Fruit fly (Drosophila melanogaster) whole organism, embryonic: ENCODE results near the gene Uba5.
A peak's percentile ranks its signal among the peaks of the same experiment; 100 is the strongest.

Experiments used
- Atf6 ChIP-seq: fragments of 200-800 bp; sonication (Bioruptor generic); IDR thresholded peaks from 2 replicates; pipeline ENCODE4 v1.3.6; 2022; ENCODE audit warnings: missing biosample characterization, missing genetic modification characterization
- CG10543 ChIP-seq: fragments of 200-800 bp; sonication (Bioruptor generic); optimal IDR thresholded peaks from 3 replicates; lab custom pipeline; 2017; ENCODE audit warnings: missing biosample characterization, mild to moderate bottlenecking, missing genetic modification characterization, moderate library complexity
- CG11560 ChIP-seq: fragments of 200-800 bp; sonication (Bioruptor generic); IDR thresholded peaks from 3 replicates; pipeline ENCODE4 v1.3.6; 2022; ENCODE audit warnings: missing biosample characterization, missing genetic modification characterization
- CG11695 ChIP-seq: fragments of 200-800 bp; sonication (Bioruptor generic); IDR thresholded peaks from 3 replicates; pipeline ENCODE4 v1.3.6; 2022; ENCODE audit warnings: missing biosample characterization, missing genetic modification characterization
- CG11696 ChIP-seq: fragments of 200-800 bp; sonication (Bioruptor generic); IDR thresholded peaks from 2 replicates; pipeline ENCODE4 v1.3.6; 2022; ENCODE audit warnings: missing biosample characterization, missing genetic modification characterization
- CG12769 ChIP-seq: fragments of 200-800 bp; sonication (Bioruptor generic); optimal IDR thresholded peaks from 2 replicates; lab custom pipeline; 2019; ENCODE audit warnings: missing biosample characterization, mild to moderate bottlenecking, missing genetic modification characterization, moderate library complexity
- CG13296 ChIP-seq: fragments of 200-800 bp; sonication (Bioruptor generic); optimal IDR thresholded peaks from 3 replicates; lab custom pipeline; 2018; ENCODE audit warnings: missing biosample characterization, mild to moderate bottlenecking, missing genetic modification characterization
- CG14667 ChIP-seq: fragments of 200-800 bp; sonication (Bioruptor generic); IDR thresholded peaks from 2 replicates; pipeline ENCODE4 v1.3.6; 2022; ENCODE audit warnings: missing biosample characterization, missing genetic modification characterization
- CG1647 ChIP-seq: fragments of 200-800 bp; sonication (Bioruptor generic); optimal IDR thresholded peaks from 3 replicates; lab custom pipeline; 2016; ENCODE audit warnings: missing biosample characterization, missing genetic modification characterization
- CG16813 ChIP-seq: fragments of 200-800 bp; sonication (Bioruptor generic); IDR thresholded peaks from 3 replicates; pipeline ENCODE4 v1.3.6; 2022; ENCODE audit warnings: missing biosample characterization, missing genetic modification characterization; ENCODE audit not compliant: partially characterized antibody
- CG17568 ChIP-seq: fragments of 200-800 bp; sonication (Bioruptor generic); optimal IDR thresholded peaks from 2 replicates; lab custom pipeline; 2018; ENCODE audit warnings: missing biosample characterization, mild to moderate bottlenecking, missing genetic modification characterization, moderate library complexity
- CG1792 ChIP-seq: fragments of 200-800 bp; sonication (Bioruptor generic); optimal IDR thresholded peaks from 2 replicates; lab custom pipeline; 2016; ENCODE audit warnings: missing biosample characterization, missing genetic modification characterization
- CG2116 ChIP-seq: fragments of 200-800 bp; sonication (Bioruptor generic); optimal IDR thresholded peaks from 3 replicates; lab custom pipeline; 2018; ENCODE audit warnings: missing biosample characterization, mild to moderate bottlenecking, missing genetic modification characterization
- CG3407 ChIP-seq: fragments of 200-800 bp; sonication (Bioruptor generic); optimal IDR thresholded peaks from 2 replicates; lab custom pipeline; 2018; ENCODE audit warnings: missing biosample characterization, mild to moderate bottlenecking, missing genetic modification characterization
- CG4730 ChIP-seq: fragments of 200-800 bp; sonication (Bioruptor generic); IDR thresholded peaks from 2 replicates; pipeline ENCODE4 v1.3.6; 2022; ENCODE audit warnings: missing biosample characterization, missing genetic modification characterization
- CG6683 ChIP-seq: fragments of 200-800 bp; sonication (Bioruptor generic); optimal IDR thresholded peaks from 2 replicates; lab custom pipeline; 2017; ENCODE audit warnings: missing biosample characterization, mild to moderate bottlenecking, missing genetic modification characterization, missing genetic modification reagents
- CG7372 ChIP-seq: fragments of 200-800 bp; sonication (Bioruptor generic); IDR thresholded peaks from 2 replicates; pipeline ENCODE4 v1.3.6; 2022; ENCODE audit warnings: missing biosample characterization, missing genetic modification characterization
- CG8924 ChIP-seq: fragments of 200-800 bp; optimal IDR thresholded peaks from 3 replicates; lab custom pipeline; 2019; ENCODE audit warnings: missing biosample characterization, mild to moderate bottlenecking, missing genetic modification characterization, moderate library complexity
- E2f2 ChIP-seq: fragments of 200-800 bp; sonication (Bioruptor generic); IDR thresholded peaks from 2 replicates; pipeline ENCODE4 v1.3.6; 2022; ENCODE audit warnings: missing biosample characterization, missing genetic modification characterization
- ERR ChIP-seq: fragments of 200-800 bp; sonication (Bioruptor generic); optimal IDR thresholded peaks from 2 replicates; lab custom pipeline; 2016; ENCODE audit warnings: missing biosample characterization, missing genetic modification characterization
- Ets65A ChIP-seq: fragments of 200-800 bp; sonication (Bioruptor generic); peaks from one replicate; lab custom pipeline; 2016; ENCODE audit warnings: missing biosample characterization, missing genetic modification characterization
- Gug ChIP-seq: fragments of 200-800 bp; sonication (Bioruptor generic); IDR thresholded peaks from 4 replicates; pipeline ENCODE4 v1.3.6; 2022; ENCODE audit warnings: missing biosample characterization, missing genetic modification characterization
- H15 ChIP-seq: fragments of 200-800 bp; sonication (Bioruptor generic); IDR thresholded peaks from 3 replicates; pipeline ENCODE4 v1.3.6; 2022; ENCODE audit warnings: missing biosample characterization, missing genetic modification characterization
- MBD-R2 ChIP-seq: fragments of 200-800 bp; sonication (Bioruptor generic); IDR thresholded peaks from 2 replicates; pipeline ENCODE4 v1.3.6; 2022; ENCODE audit warnings: missing biosample characterization, missing genetic modification characterization
- Mad ChIP-seq: fragments of 200-800 bp; sonication (Bioruptor generic); optimal IDR thresholded peaks from 2 replicates; lab custom pipeline; 2016; ENCODE audit warnings: missing biosample characterization, missing genetic modification characterization
- NC2β ChIP-seq: fragments of 200-800 bp; sonication (Bioruptor generic); optimal IDR thresholded peaks from 2 replicates; lab custom pipeline; 2016; ENCODE audit warnings: missing biosample characterization, missing genetic modification characterization
- NFAT ChIP-seq: fragments of 200-800 bp; sonication (Bioruptor generic); IDR thresholded peaks from 2 replicates; pipeline ENCODE4 v1.3.6; 2022; ENCODE audit warnings: missing biosample characterization, missing genetic modification characterization
- ase ChIP-seq: fragments of 200-800 bp; sonication (Bioruptor generic); IDR thresholded peaks from 3 replicates; pipeline ENCODE4 v1.3.6; 2022; ENCODE audit warnings: missing biosample characterization, missing genetic modification characterization
- bbx ChIP-seq: fragments of 200-800 bp; sonication (Bioruptor generic); IDR thresholded peaks from 2 replicates; pipeline ENCODE4 v1.3.6; 2022; ENCODE audit warnings: missing biosample characterization, missing genetic modification characterization; ENCODE audit not compliant: partially characterized antibody
- bowl ChIP-seq: fragments of 200-800 bp; sonication (Bioruptor generic); IDR thresholded peaks from 2 replicates; pipeline ENCODE4 v1.3.6; 2022; ENCODE audit warnings: missing biosample characterization, missing genetic modification characterization
- bsh ChIP-seq, 2 experiments: fragments of 200-800 bp; sonication (Bioruptor generic); optimal IDR thresholded peaks; 2 replicates each; lab custom pipeline; 2017 to 2018; ENCODE audit warnings: mild to moderate bottlenecking in 2 of 2, missing biosample characterization in 2 of 2, missing genetic modification characterization in 2 of 2, moderate library complexity in 1 of 2
- btn ChIP-seq: fragments of 200-800 bp; sonication (Bioruptor generic); optimal IDR thresholded peaks from 2 replicates; lab custom pipeline; 2016; ENCODE audit warnings: missing biosample characterization, missing genetic modification characterization
- cato ChIP-seq: fragments of 200-800 bp; sonication (Bioruptor generic); optimal IDR thresholded peaks from 2 replicates; lab custom pipeline; 2016; ENCODE audit warnings: missing biosample characterization, missing genetic modification characterization, borderline replicate concordance
- crp ChIP-seq, 2 experiments: fragments of 200-800 bp; sonication (Bioruptor generic); optimal IDR thresholded peaks; 2 replicates in 1 of 2; 3 replicates in 1 of 2; lab custom pipeline; 2017; ENCODE audit warnings: missing biosample characterization in 2 of 2, missing genetic modification characterization in 2 of 2, mild to moderate bottlenecking in 1 of 2, moderate library complexity in 1 of 2
- dati ChIP-seq: fragments of 200-800 bp; sonication (Bioruptor generic); IDR thresholded peaks from 2 replicates; pipeline ENCODE4 v1.3.6; 2022; ENCODE audit warnings: missing biosample characterization, missing genetic modification characterization
- dimm ChIP-seq: fragments of 200-800 bp; sonication (Bioruptor generic); IDR thresholded peaks from 2 replicates; pipeline ENCODE4 v1.3.6; 2022; ENCODE audit warnings: missing biosample characterization, missing genetic modification characterization
- en ChIP-seq: fragments of 200-800 bp; sonication (Bioruptor generic); optimal IDR thresholded peaks from 2 replicates; lab custom pipeline; 2016; ENCODE audit warnings: missing biosample characterization, missing genetic modification characterization
- esg ChIP-seq: fragments of 200-800 bp; sonication (Bioruptor generic); conservative IDR thresholded peaks from 2 replicates; pipeline ENCODE4 v1.3.6; 2022; ENCODE audit warnings: missing biosample characterization, missing genetic modification characterization
- gce ChIP-seq: fragments of 200-800 bp; sonication (Bioruptor generic); IDR thresholded peaks from 3 replicates; pipeline ENCODE4 v1.3.6; 2022; ENCODE audit warnings: missing biosample characterization, missing genetic modification characterization
- knrl ChIP-seq: fragments of 200-800 bp; sonication (Bioruptor generic); IDR thresholded peaks from 3 replicates; pipeline ENCODE4 v1.3.6; 2022; ENCODE audit warnings: missing biosample characterization, missing genetic modification characterization; ENCODE audit not compliant: partially characterized antibody
- lov ChIP-seq, 2 experiments: fragments of 200-800 bp in 1 of 2; fragments of >200 bp in 1 of 2; sonication (Bioruptor generic) in 1 of 2; IDR thresholded peaks in 1 of 2; optimal IDR thresholded peaks in 1 of 2; 2 replicates in 1 of 2; 3 replicates in 1 of 2; pipeline versions ENCODE4 v1.3.6 to Lab custom; 2017 to 2022; ENCODE audit warnings: missing biosample characterization in 1 of 2, missing genetic modification characterization in 1 of 2
- pum ChIP-seq: fragments of 200-800 bp; sonication (Bioruptor generic); optimal IDR thresholded peaks from 2 replicates; lab custom pipeline; 2016; ENCODE audit warnings: missing biosample characterization, missing genetic modification characterization
- rib ChIP-seq: fragments of 200-800 bp; sonication (Bioruptor generic); IDR thresholded peaks from 2 replicates; pipeline ENCODE4 v1.3.6; 2022; ENCODE audit warnings: missing biosample characterization, missing genetic modification characterization
- sens ChIP-seq: fragments of 200-800 bp; sonication (Bioruptor generic); peaks from one replicate; lab custom pipeline; 2016; ENCODE audit warnings: missing biosample characterization, missing genetic modification characterization
- tap ChIP-seq: fragments of 200-800 bp; optimal IDR thresholded peaks from 3 replicates; lab custom pipeline; 2019; ENCODE audit warnings: missing biosample characterization, mild to moderate bottlenecking, missing genetic modification characterization, moderate library complexity
- unpg ChIP-seq: fragments of 200-800 bp; sonication (Bioruptor generic); optimal IDR thresholded peaks from 3 replicates; lab custom pipeline; 2018; ENCODE audit warnings: missing biosample characterization, mild to moderate bottlenecking, missing genetic modification characterization, moderate library complexity
- vvl ChIP-seq: fragments of 200-800 bp; sonication (Bioruptor generic); IDR thresholded peaks from 2 replicates; pipeline ENCODE4 v1.3.6; 2022; ENCODE audit warnings: missing biosample characterization, missing genetic modification characterization
- wek ChIP-seq: fragments of 200-800 bp; sonication (Bioruptor generic); optimal IDR thresholded peaks from 3 replicates; lab custom pipeline; 2018; ENCODE audit warnings: missing biosample characterization, mild to moderate bottlenecking, missing genetic modification characterization, moderate library complexity

Gene Uba5

DNA sequence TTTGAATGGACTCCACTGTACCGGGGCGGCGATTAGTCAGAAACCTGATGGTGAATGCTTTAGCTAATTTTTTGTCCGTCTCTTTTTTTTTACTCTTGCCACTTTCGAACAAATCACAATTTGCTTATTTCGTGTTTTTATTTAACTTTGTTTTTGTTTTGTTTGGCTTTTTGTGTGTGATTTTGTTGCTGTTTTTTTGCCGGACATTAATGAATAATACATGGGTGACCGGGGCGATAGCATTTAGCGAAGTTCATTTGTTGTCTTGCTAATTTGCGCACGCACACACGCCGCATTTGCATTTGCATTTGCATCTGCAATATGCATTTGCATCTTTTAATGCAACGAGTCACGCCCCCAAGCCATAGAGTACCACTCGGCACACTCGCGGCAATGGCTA lies 34.7 kb upstream of the Uba5 start:
- TF ChIP-seq CG10543 (GFP tag; lab: Kevin White, UChicago) (no peak), sens (peak; percentile 19), Ets65A (GFP tag; lab: Kevin White, UChicago) (peak; percentile 60), vvl (peak; percentile 55; the same call in 1 of the 2 replicates), H15 (GFP tag; lab: Robert Waterston, UW) (no peak)

DNA sequence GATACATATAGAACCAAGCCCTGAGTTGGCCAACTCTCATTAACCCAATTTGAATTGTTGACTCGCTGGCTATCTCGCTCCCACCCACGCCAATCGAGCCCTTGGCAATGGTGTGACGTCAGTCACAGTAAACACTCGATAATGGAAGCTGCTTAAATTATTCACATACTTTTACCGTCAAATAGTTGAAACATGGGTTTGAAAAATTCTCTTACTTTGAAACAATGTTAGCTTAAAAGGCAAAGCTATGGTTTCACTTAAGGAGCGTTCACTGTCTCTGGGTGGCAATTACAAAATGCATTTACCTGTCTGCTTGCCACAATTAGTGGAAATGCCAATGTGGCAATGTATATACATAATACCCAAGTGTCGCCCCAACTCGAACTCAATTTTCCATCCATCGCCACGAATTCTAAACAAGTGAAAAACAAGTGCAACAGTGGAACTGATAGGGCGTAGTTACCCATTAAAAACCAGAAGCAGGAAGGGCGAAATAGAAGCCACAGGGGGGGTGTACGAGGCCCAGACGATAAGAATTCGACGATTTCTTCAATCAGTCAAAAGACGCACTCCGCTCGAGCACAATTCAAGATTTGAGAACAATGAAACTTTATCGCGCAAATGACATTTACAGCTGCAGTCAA lies 33.7 kb upstream of the Uba5 start:
- peak; percentile 37 for TF ChIP-seq CG2116 (GFP tag; lab: Kevin White, UChicago)
- no peak for TF ChIP-seq bbx
- peak; percentile 85 for TF ChIP-seq CG7372 (GFP tag; lab: Robert Waterston, UW)
- TF ChIP-seq CG4730 (GFP tag; lab: Robert Waterston, UW): peak; percentile 80
- TF ChIP-seq CG11695 (GFP tag; lab: Robert Waterston, UW): peak; percentile 87
- peak in 1 of 2 experiments; percentile 84 for TF ChIP-seq bsh (GFP tag; optimal IDR thresholded peaks at IDR 0.05; lab: Kevin White, UChicago)
- TF ChIP-seq pum: peak; percentile 77
- peak; percentile 68 for TF ChIP-seq dati (GFP tag; lab: Robert Waterston, UW)
- peak; percentile 85 for TF ChIP-seq CG14667 (GFP tag; lab: Robert Waterston, UW)
- TF ChIP-seq CG16813: no peak
- no peak for TF ChIP-seq knrl (GFP tag; lab: Robert Waterston, UW)
- TF ChIP-seq btn (GFP tag; lab: Kevin White, UChicago): peak; percentile 68
- peak; percentile 55; the same call in 1 of the 2 replicates for TF ChIP-seq dimm (GFP tag; lab: Robert Waterston, UW)
- TF ChIP-seq CG1792: peak; percentile 84
- peak; percentile 61; the same call in 1 of the 2 replicates for TF ChIP-seq MBD-R2
- peak; percentile 49 for TF ChIP-seq cato (GFP tag; lab: Kevin White, UChicago)
- peak; percentile 49 for TF ChIP-seq CG3407
- TF ChIP-seq tap: peak; percentile 90
- peak; percentile 73 for TF ChIP-seq NC2β (GFP tag; lab: Kevin White, UChicago)
- peak; percentile 58 for TF ChIP-seq E2f2 (GFP tag; lab: Robert Waterston, UW)
- TF ChIP-seq CG11696 (GFP tag; lab: Robert Waterston, UW): peak; percentile 66
- TF ChIP-seq CG6683 (GFP tag; lab: Kevin White, UChicago): peak; percentile 50
- TF ChIP-seq gce (GFP tag; lab: Robert Waterston, UW): peak; percentile 76; the same call in 2 of the 3 replicates
- peak; percentile 90 for TF ChIP-seq CG13296 (GFP tag; lab: Kevin White, UChicago)
- peak; percentile 88 for TF ChIP-seq unpg (GFP tag; lab: Kevin White, UChicago)
- TF ChIP-seq crp (GFP tag; optimal IDR thresholded peaks at IDR 0.05; lab: Kevin White, UChicago): peak in 1 of 2 experiments; percentile 22
- TF ChIP-seq lov (optimal IDR thresholded peaks at IDR 0.05; lab: Kevin White, UChicago): no peak
- peak; percentile 51; the same call in 1 of the 3 replicates for TF ChIP-seq lov (GFP tag; IDR thresholded peaks at IDR 0.05; lab: Robert Waterston, UW)
- TF ChIP-seq esg: peak; percentile 83
- peak; percentile 64 for TF ChIP-seq CG17568 (GFP tag; lab: Kevin White, UChicago)
- TF ChIP-seq Gug (GFP tag; lab: Robert Waterston, UW): peak; percentile 86
- TF ChIP-seq Atf6 (GFP tag; lab: Robert Waterston, UW): peak; percentile 85
- peak; percentile 70; the same call in 1 of the 2 replicates for TF ChIP-seq rib (GFP tag; lab: Robert Waterston, UW)
- peak; percentile 80 for TF ChIP-seq CG8924 (tag; lab: Kevin White, UChicago)
- peak; percentile 85 for TF ChIP-seq ERR (GFP tag; lab: Kevin White, UChicago)
- peak; percentile 95 for TF ChIP-seq CG12769
- TF ChIP-seq bowl (GFP tag; lab: Robert Waterston, UW): peak; percentile 75
- TF ChIP-seq NFAT (GFP tag; lab: Robert Waterston, UW): peak; percentile 72
- TF ChIP-seq wek (GFP tag; lab: Kevin White, UChicago): peak; percentile 74
- peak; percentile 82 for TF ChIP-seq CG1647
- peak; percentile 83; the same call in 2 of the 3 replicates for TF ChIP-seq ase (GFP tag; lab: Robert Waterston, UW)
- TF ChIP-seq en (GFP tag; lab: Kevin White, UChicago): peak; percentile 70
- TF ChIP-seq Mad (GFP tag; lab: Kevin White, UChicago): peak; percentile 80
- TF ChIP-seq CG11560 (tag; lab: Robert Waterston, UW): peak; percentile 79; the same call in 2 of the 3 replicates
